Fruit fly (Drosophila melanogaster) whole organism, embryonic: ENCODE data around the gene Rad9.

Source experiments
- B-H2 ChIP-seq: fragments of 200-800 bp; sonication (Bioruptor generic); optimal IDR thresholded peaks from 2 replicates; lab custom pipeline; 2018; ENCODE audit warnings: missing biosample characterization, mild to moderate bottlenecking, missing genetic modification characterization
- CG11247 ChIP-seq: fragments of 200-800 bp; sonication (Bioruptor generic); IDR thresholded peaks from 2 replicates; pipeline ENCODE4 v1.3.6; 2022; ENCODE audit warnings: missing biosample characterization, missing genetic modification characterization
- CG11456 ChIP-seq: fragments of 200-800 bp; sonication (Bioruptor generic); IDR thresholded peaks from 3 replicates; pipeline ENCODE4 v1.3.6; 2022; ENCODE audit warnings: missing biosample characterization, missing genetic modification characterization
- CG12236 ChIP-seq: fragments of 200-800 bp; sonication (Bioruptor generic); optimal IDR thresholded peaks from 2 replicates; lab custom pipeline; 2016; ENCODE audit warnings: missing biosample characterization, missing genetic modification characterization
- CG12942 ChIP-seq: fragments of 200-800 bp; sonication (Bioruptor generic); optimal IDR thresholded peaks from 3 replicates; lab custom pipeline; 2016; ENCODE audit warnings: missing biosample characterization, missing genetic modification characterization
- CG13287 ChIP-seq: fragments of 200-800 bp; sonication (Bioruptor generic); IDR thresholded peaks from 2 replicates; pipeline ENCODE4 v1.3.6; 2022; ENCODE audit warnings: missing biosample characterization, missing genetic modification characterization; ENCODE audit not compliant: partially characterized antibody
- CG14014 ChIP-seq: fragments of 200-800 bp; sonication (Bioruptor generic); IDR thresholded peaks from 2 replicates; pipeline ENCODE4 v1.3.6; 2022; ENCODE audit warnings: missing biosample characterization, missing genetic modification characterization
- CG14050 ChIP-seq: fragments of 200-800 bp; sonication (Bioruptor generic); IDR thresholded peaks from 3 replicates; pipeline ENCODE4 v1.3.6; 2022; ENCODE audit warnings: missing biosample characterization, missing genetic modification characterization
- CG15514 ChIP-seq: fragments of 200-800 bp; sonication (Bioruptor generic); optimal IDR thresholded peaks from 3 replicates; lab custom pipeline; 2017; ENCODE audit warnings: missing biosample characterization, missing genetic modification characterization, mild to moderate bottlenecking, moderate library complexity, missing genetic modification reagents
- CG16813 ChIP-seq: fragments of 200-800 bp; sonication (Bioruptor generic); IDR thresholded peaks from 3 replicates; pipeline ENCODE4 v1.3.6; 2022; ENCODE audit warnings: missing biosample characterization, missing genetic modification characterization; ENCODE audit not compliant: partially characterized antibody
- CG16815 ChIP-seq: fragments of 200-800 bp; sonication (Bioruptor generic); optimal IDR thresholded peaks from 3 replicates; lab custom pipeline; 2017; ENCODE audit warnings: missing biosample characterization, mild to moderate bottlenecking, missing genetic modification characterization
- CG18011 ChIP-seq: fragments of 200-800 bp; sonication (Bioruptor generic); optimal IDR thresholded peaks from 2 replicates; lab custom pipeline; 2017; ENCODE audit warnings: missing biosample characterization, missing genetic modification characterization, mild to moderate bottlenecking, moderate library complexity, missing genotype
- CG18619 ChIP-seq: fragments of 200-800 bp; sonication (Bioruptor generic); optimal IDR thresholded peaks from 3 replicates; lab custom pipeline; 2017; ENCODE audit warnings: missing biosample characterization, mild to moderate bottlenecking, missing genetic modification characterization
- CG2129 ChIP-seq: fragments of 200-800 bp; sonication (Bioruptor generic); IDR thresholded peaks from 2 replicates; pipeline ENCODE4 v1.3.6; 2022; ENCODE audit warnings: missing biosample characterization, missing genetic modification characterization; ENCODE audit not compliant: partially characterized antibody
- CG2199 ChIP-seq: fragments of 200-800 bp; sonication (Bioruptor generic); IDR thresholded peaks from 3 replicates; pipeline ENCODE4 v1.3.6; 2022; ENCODE audit warnings: missing biosample characterization, missing genetic modification characterization
- CG2875 ChIP-seq: fragments of 200-800 bp; sonication (Bioruptor generic); optimal IDR thresholded peaks from 2 replicates; lab custom pipeline; 2017; ENCODE audit warnings: missing biosample characterization, mild to moderate bottlenecking, missing genetic modification characterization, missing genetic modification reagents
- CG4424 ChIP-seq: fragments of 200-800 bp; sonication (Bioruptor generic); optimal IDR thresholded peaks from 3 replicates; lab custom pipeline; 2016; ENCODE audit warnings: missing biosample characterization, missing genetic modification characterization
- CG6683 ChIP-seq: fragments of 200-800 bp; sonication (Bioruptor generic); optimal IDR thresholded peaks from 2 replicates; lab custom pipeline; 2017; ENCODE audit warnings: missing biosample characterization, mild to moderate bottlenecking, missing genetic modification characterization, missing genetic modification reagents
- CG6791 ChIP-seq: fragments of 200-800 bp; sonication (Bioruptor generic); IDR thresholded peaks from 3 replicates; pipeline ENCODE4 v1.3.6; 2022; ENCODE audit warnings: missing biosample characterization, missing genetic modification characterization; ENCODE audit not compliant: partially characterized antibody
- CG7271 ChIP-seq: fragments of 200-800 bp; sonication (Bioruptor generic); optimal IDR thresholded peaks from 2 replicates; lab custom pipeline; 2018; ENCODE audit warnings: missing biosample characterization, mild to moderate bottlenecking, missing genetic modification characterization, moderate library complexity
- CG7963 ChIP-seq: fragments of 200-800 bp; sonication (Bioruptor generic); IDR thresholded peaks from 3 replicates; pipeline ENCODE4 v1.3.6; 2022; ENCODE audit warnings: missing biosample characterization, missing genetic modification characterization; ENCODE audit not compliant: partially characterized antibody
- CG9797 ChIP-seq: fragments of 200-800 bp; sonication (Bioruptor generic); optimal IDR thresholded peaks from 3 replicates; lab custom pipeline; 2018; ENCODE audit warnings: missing biosample characterization, mild to moderate bottlenecking, missing genetic modification characterization
- Dad ChIP-seq: fragments of 200-800 bp; sonication (Bioruptor generic); optimal IDR thresholded peaks from 3 replicates; lab custom pipeline; 2016; ENCODE audit warnings: missing biosample characterization, missing genetic modification characterization
- Dip2 ChIP-seq: fragments of 200-800 bp; sonication (Bioruptor generic); IDR thresholded peaks from 2 replicates; pipeline ENCODE4 v1.3.6; 2022; ENCODE audit warnings: missing biosample characterization, missing genetic modification characterization
- Drgx ChIP-seq: fragments of 200-800 bp; sonication (Bioruptor generic); IDR thresholded peaks from 2 replicates; pipeline ENCODE4 v1.3.6; 2022; ENCODE audit warnings: missing biosample characterization, missing genetic modification characterization
- HLH4C ChIP-seq: fragments of 200-800 bp; sonication (Bioruptor generic); IDR thresholded peaks from 3 replicates; pipeline ENCODE4 v1.3.6; 2022; ENCODE audit warnings: missing biosample characterization, missing genetic modification characterization; ENCODE audit not compliant: partially characterized antibody
- Hr39 ChIP-seq: fragments of >200 bp; optimal IDR thresholded peaks from 2 replicates; lab custom pipeline; 2017
- Lim3 ChIP-seq: fragments of 200-800 bp; sonication (Bioruptor generic); IDR thresholded peaks from 2 replicates; pipeline ENCODE4 v1.3.6; 2022; ENCODE audit warnings: missing biosample characterization, missing genetic modification characterization
- NC2α ChIP-seq: fragments of 200-800 bp; sonication (Bioruptor generic); optimal IDR thresholded peaks from 2 replicates; lab custom pipeline; 2016; ENCODE audit warnings: missing biosample characterization, missing genetic modification characterization
- NC2β ChIP-seq: fragments of 200-800 bp; sonication (Bioruptor generic); optimal IDR thresholded peaks from 2 replicates; lab custom pipeline; 2016; ENCODE audit warnings: missing biosample characterization, missing genetic modification characterization
- Sry-δ ChIP-seq: fragments of 200-800 bp; sonication (Bioruptor generic); optimal IDR thresholded peaks from 2 replicates; lab custom pipeline; 2016; ENCODE audit warnings: missing biosample characterization, missing genetic modification characterization
- TFAM ChIP-seq: fragments of 200-800 bp; sonication (Bioruptor generic); optimal IDR thresholded peaks from 2 replicates; lab custom pipeline; 2017; ENCODE audit warnings: missing biosample characterization, missing genetic modification characterization, inconsistent platforms
- ato ChIP-seq: fragments of 200-800 bp; sonication (Bioruptor generic); IDR thresholded peaks from 2 replicates; pipeline ENCODE4 v1.3.6; 2022; ENCODE audit warnings: missing biosample characterization, missing genetic modification characterization; ENCODE audit not compliant: partially characterized antibody
- bowl ChIP-seq: fragments of 200-800 bp; sonication (Bioruptor generic); IDR thresholded peaks from 2 replicates; pipeline ENCODE4 v1.3.6; 2022; ENCODE audit warnings: missing biosample characterization, missing genetic modification characterization
- chn ChIP-seq: fragments of 200-800 bp; sonication (Bioruptor generic); optimal IDR thresholded peaks from 2 replicates; lab custom pipeline; 2016; ENCODE audit warnings: missing biosample characterization, missing genetic modification characterization
- crp ChIP-seq, 2 experiments: fragments of 200-800 bp; sonication (Bioruptor generic); optimal IDR thresholded peaks; 2 replicates in 1 of 2; 3 replicates in 1 of 2; lab custom pipeline; 2017; ENCODE audit warnings: missing biosample characterization in 2 of 2, missing genetic modification characterization in 2 of 2, mild to moderate bottlenecking in 1 of 2, moderate library complexity in 1 of 2
- dan ChIP-seq: fragments of 200-800 bp; sonication (Bioruptor generic); IDR thresholded peaks from 2 replicates; pipeline ENCODE4 v1.3.6; 2022; ENCODE audit warnings: missing biosample characterization, missing genetic modification characterization
- danr ChIP-seq: fragments of 200-800 bp; sonication (Bioruptor generic); IDR thresholded peaks from 2 replicates; pipeline ENCODE4 v1.3.6; 2022; ENCODE audit warnings: missing biosample characterization, missing genetic modification characterization
- gfzf ChIP-seq: fragments of 200-800 bp; sonication (Bioruptor generic); optimal IDR thresholded peaks from 2 replicates; lab custom pipeline; 2016; ENCODE audit warnings: missing biosample characterization, mild to moderate bottlenecking, missing genetic modification characterization, moderate library complexity
- hbn ChIP-seq: fragments of 200-800 bp; sonication (Bioruptor generic); IDR thresholded peaks from 2 replicates; pipeline ENCODE4 v1.3.6; 2022; ENCODE audit warnings: missing biosample characterization, missing genetic modification characterization; ENCODE audit not compliant: partially characterized antibody
- mam ChIP-seq: fragments of 200-800 bp; sonication (Bioruptor generic); optimal IDR thresholded peaks from 3 replicates; lab custom pipeline; 2016; ENCODE audit warnings: missing biosample characterization, missing genetic modification characterization
- onecut ChIP-seq: fragments of 200-800 bp; sonication (Bioruptor generic); IDR thresholded peaks from 2 replicates; pipeline ENCODE4 v1.3.6; 2022; ENCODE audit warnings: missing biosample characterization, missing genetic modification characterization
- sens-2 ChIP-seq: fragments of 200-800 bp; sonication (Bioruptor generic); IDR thresholded peaks from 2 replicates; pipeline ENCODE4 v1.3.6; 2022; ENCODE audit warnings: missing biosample characterization, missing genetic modification characterization
- seq ChIP-seq: fragments of 200-800 bp; sonication (Bioruptor generic); IDR thresholded peaks from 2 replicates; pipeline ENCODE4 v1.3.6; 2022; ENCODE audit warnings: missing biosample characterization, missing genetic modification characterization
- tna ChIP-seq: fragments of 200-800 bp; sonication (Bioruptor generic); IDR thresholded peaks from 2 replicates; pipeline ENCODE4 v1.3.6; 2022; ENCODE audit warnings: missing biosample characterization, missing genetic modification characterization; ENCODE audit not compliant: partially characterized antibody
- twi ChIP-seq: fragments of 200-800 bp; optimal IDR thresholded peaks from 2 replicates; lab custom pipeline; 2019; ENCODE audit warnings: missing biosample characterization, mild to moderate bottlenecking, missing genetic modification characterization, moderate library complexity
- wek ChIP-seq: fragments of 200-800 bp; sonication (Bioruptor generic); optimal IDR thresholded peaks from 3 replicates; lab custom pipeline; 2018; ENCODE audit warnings: missing biosample characterization, mild to moderate bottlenecking, missing genetic modification characterization, moderate library complexity
- zen2 ChIP-seq: fragments of 200-800 bp; sonication (Bioruptor generic); IDR thresholded peaks from 3 replicates; pipeline ENCODE4 v1.3.6; 2022; ENCODE audit warnings: missing biosample characterization, missing genetic modification characterization; ENCODE audit not compliant: partially characterized antibody

Gene Rad9

dm6 chr3L:18865447-18866367 is 6.6 kb downstream of the Rad9 start, which contains the start of gene CG14074:
Gene CG14074, plus strand, starts transcription at chr3L:18866225.
- TF ChIP-seq CG7963 = peak; percentile 68
- no peak for TF ChIP-seq twi (tag; lab: Kevin White, UChicago)
- no peak for TF ChIP-seq B-H2 (GFP tag; lab: Kevin White, UChicago)
- TF ChIP-seq hbn (GFP tag; lab: Robert Waterston, UW) = peak; percentile 39; the same call in 1 of the 2 replicates
- peak; percentile 62 for TF ChIP-seq gfzf
- TF ChIP-seq Sry-δ = peak; percentile 44
- TF ChIP-seq CG12942 (GFP tag; lab: Kevin White, UChicago) = no peak
- no peak for TF ChIP-seq Hr39 (lab: Kevin White, UChicago)
- no peak for TF ChIP-seq NC2β (GFP tag; lab: Kevin White, UChicago)
- TF ChIP-seq CG4424 (GFP tag; lab: Kevin White, UChicago) = no peak
- peak; percentile 69; the same call in 1 of the 2 replicates for TF ChIP-seq ato
- TF ChIP-seq crp (GFP tag; optimal IDR thresholded peaks at IDR 0.05; lab: Kevin White, UChicago) = no peak
- no peak for TF ChIP-seq NC2α
- peak; percentile 13; the same call in 1 of the 2 replicates for TF ChIP-seq CG2129 (GFP tag; lab: Robert Waterston, UW)
- TF ChIP-seq dan (GFP tag; lab: Robert Waterston, UW) = no peak
- no peak for TF ChIP-seq CG6683
- peak; percentile 18 for TF ChIP-seq CG9797 (GFP tag; lab: Kevin White, UChicago)
- TF ChIP-seq bowl (GFP tag; lab: Robert Waterston, UW) = no peak
- no peak for TF ChIP-seq onecut (GFP tag; lab: Robert Waterston, UW)
- peak; percentile 73 for TF ChIP-seq wek (GFP tag; lab: Kevin White, UChicago)
- TF ChIP-seq CG11456 (GFP tag; lab: Robert Waterston, UW) = no peak
- no peak for TF ChIP-seq CG14014 (GFP tag; lab: Robert Waterston, UW)
- TF ChIP-seq CG18619 (GFP tag; lab: Kevin White, UChicago) = no peak
- TF ChIP-seq mam = no peak
- no peak for TF ChIP-seq sens-2 (GFP tag; lab: Robert Waterston, UW)
- TF ChIP-seq CG6791 (GFP tag; lab: Robert Waterston, UW) = peak; percentile 78
- TF ChIP-seq tna = peak; percentile 37; the same call in 1 of the 2 replicates
- TF ChIP-seq Lim3 (GFP tag; lab: Robert Waterston, UW) = no peak
- TF ChIP-seq CG18011 (GFP tag; lab: Kevin White, UChicago) = no peak
- no peak for TF ChIP-seq Dad (GFP tag; lab: Kevin White, UChicago)
- TF ChIP-seq CG16815 (GFP tag; lab: Kevin White, UChicago) = no peak
- no peak for TF ChIP-seq danr (GFP tag; lab: Robert Waterston, UW)
- TF ChIP-seq CG2875 = no peak
- TF ChIP-seq CG13287 (GFP tag; lab: Robert Waterston, UW) = peak; percentile 56
- no peak for TF ChIP-seq Dip2
- no peak for TF ChIP-seq CG2199
- TF ChIP-seq seq (GFP tag; lab: Robert Waterston, UW) = no peak
- TF ChIP-seq CG15514 (GFP tag; lab: Kevin White, UChicago) = peak; percentile 2
- peak; percentile 4 for TF ChIP-seq CG7271 (tag; lab: Kevin White, UChicago)
- TF ChIP-seq CG14050 (GFP tag; lab: Robert Waterston, UW) = no peak
- TF ChIP-seq Drgx (GFP tag; lab: Robert Waterston, UW) = no peak
- TF ChIP-seq chn (GFP tag; lab: Kevin White, UChicago) = no peak
- TF ChIP-seq HLH4C (GFP tag; lab: Robert Waterston, UW) = peak; percentile 59; the same call in 2 of the 3 replicates
- TF ChIP-seq zen2 (GFP tag; lab: Robert Waterston, UW) = peak; percentile 81
- TF ChIP-seq CG16813 = peak; percentile 72
- no peak for TF ChIP-seq TFAM (GFP tag; lab: Kevin White, UChicago)
- no peak for TF ChIP-seq CG11247 (GFP tag; lab: Robert Waterston, UW)
- TF ChIP-seq CG12236 (GFP tag; lab: Kevin White, UChicago) = no peak
